Worm (Caenorhabditis elegans): ENCODE data around the gene D2023.6.

The D2023.6 gene

DNA sequence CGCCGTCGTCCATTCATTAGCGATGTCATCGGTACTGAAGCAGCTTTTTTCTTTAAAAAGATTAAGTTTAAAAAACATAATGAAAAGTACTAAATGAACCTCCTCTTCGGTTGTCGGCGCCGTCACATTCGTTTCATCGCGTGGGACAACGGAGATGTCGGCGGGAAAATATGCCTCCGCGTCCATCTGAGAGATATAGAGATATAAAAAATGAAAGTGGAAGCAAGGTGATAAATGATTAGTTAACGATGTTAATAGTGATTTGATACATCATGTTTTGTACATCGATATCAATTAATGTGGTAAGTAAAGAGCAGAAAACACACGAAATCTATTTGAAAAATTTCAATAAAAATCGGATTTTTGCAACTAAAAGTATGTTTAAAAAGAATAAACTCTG lies 39.9 kb upstream of the D2023.6 start, which contains the start of gene F55A11.7:
Gene F55A11.7, minus strand, starts transcription at position 186 of the 400 bp plus-strand sequence.
- no peak for TF ChIP-seq ceh-83 (GFP tag; optimal IDR thresholded peaks at IDR 0.05)
- no peak for TF ChIP-seq ceh-39 (tag; optimal IDR thresholded peaks at IDR 0.05)
- no peak for TF ChIP-seq blmp-1 (tag; optimal IDR thresholded peaks at IDR 0.05)
- no peak for TF ChIP-seq mls-2 (tag; optimal IDR thresholded peaks at IDR 0.05)
- TF ChIP-seq zip-8 (tag; optimal IDR thresholded peaks at IDR 0.05) = no peak
- TF ChIP-seq elt-1 (tag; optimal IDR thresholded peaks at IDR 0.05; ENCODE audit: borderline replicate concordance, insufficient read depth) = no peak
- no peak for TF ChIP-seq pha-4 (tag; optimal IDR thresholded peaks at IDR 0.05)
- no peak for TF ChIP-seq mep-1 (tag; optimal IDR thresholded peaks at IDR 0.05)
- TF ChIP-seq ham-2 (GFP tag; optimal IDR thresholded peaks at IDR 0.05) = no peak
- TF ChIP-seq drap-1 (GFP tag; optimal IDR thresholded peaks at IDR 0.05) = no peak
- TF ChIP-seq flh-1 (GFP tag; optimal IDR thresholded peaks at IDR 0.05) = no peak
- no peak for TF ChIP-seq mab-5 (tag; optimal IDR thresholded peaks at IDR 0.05)
- no peak for TF ChIP-seq lin-13 (tag; optimal IDR thresholded peaks at IDR 0.05)
- no peak for TF ChIP-seq tbx-8 (GFP tag; optimal IDR thresholded peaks at IDR 0.05)
- TF ChIP-seq nhr-28 (tag; optimal IDR thresholded peaks at IDR 0.05) = no peak
- TF ChIP-seq sem-2 (GFP tag; optimal IDR thresholded peaks at IDR 0.05) = no peak
- TF ChIP-seq ceh-43 (GFP tag; optimal IDR thresholded peaks at IDR 0.05) = no peak

- no peak for TF ChIP-seq ceh-83 (GFP tag; optimal IDR thresholded peaks at IDR 0.05)
- TF ChIP-seq ceh-39 (tag; optimal IDR thresholded peaks at IDR 0.05) = no peak
- no peak for TF ChIP-seq ham-2 (GFP tag; optimal IDR thresholded peaks at IDR 0.05)
- TF ChIP-seq nhr-237 (tag; optimal IDR thresholded peaks at IDR 0.05) = no peak
- no peak for TF ChIP-seq elt-1 (tag; optimal IDR thresholded peaks at IDR 0.05; ENCODE audit: borderline replicate concordance, insufficient read depth)
- no peak for TF ChIP-seq hlh-1 (tag; optimal IDR thresholded peaks at IDR 0.05)
- no peak for TF ChIP-seq nhr-12 (tag; optimal IDR thresholded peaks at IDR 0.05)
- TF ChIP-seq nhr-2 (tag; optimal IDR thresholded peaks at IDR 0.05) = no peak
- TF ChIP-seq sem-2 (GFP tag; optimal IDR thresholded peaks at IDR 0.05) = no peak
- TF ChIP-seq drap-1 (GFP tag; optimal IDR thresholded peaks at IDR 0.05) = no peak
- TF ChIP-seq ceh-43 (GFP tag; optimal IDR thresholded peaks at IDR 0.05) = no peak
- TF ChIP-seq ces-1 (GFP tag; optimal IDR thresholded peaks at IDR 0.05) = no peak
- no peak for TF ChIP-seq ztf-11 (tag; optimal IDR thresholded peaks at IDR 0.05)
- TF ChIP-seq lin-13 (tag; optimal IDR thresholded peaks at IDR 0.05) = no peak
- no peak for TF ChIP-seq mab-5 (tag; optimal IDR thresholded peaks at IDR 0.05)
- TF ChIP-seq flh-1 (GFP tag; optimal IDR thresholded peaks at IDR 0.05) = no peak
- TF ChIP-seq zip-8 (tag; optimal IDR thresholded peaks at IDR 0.05) = no peak
- TF ChIP-seq tbx-8 (GFP tag; optimal IDR thresholded peaks at IDR 0.05) = no peak
Measured at ce11 chrV:11787742-11788238, 39.4 kb upstream of the D2023.6 start, which contains the start of gene F55A11.8. Gene F55A11.8 (plus strand): TSS chrV:11788188.

- TF ChIP-seq ceh-39 (tag; optimal IDR thresholded peaks at IDR 0.05) (no peak), drap-1 (GFP tag; optimal IDR thresholded peaks at IDR 0.05) (no peak), mab-5 (tag; optimal IDR thresholded peaks at IDR 0.05) (no peak), unc-62 (GFP tag; optimal IDR thresholded peaks at IDR 0.05) (no peak), zip-8 (tag; optimal IDR thresholded peaks at IDR 0.05) (no peak), unc-39 (tag; optimal IDR thresholded peaks at IDR 0.05) (no peak), ham-2 (GFP tag; optimal IDR thresholded peaks at IDR 0.05) (no peak), flh-1 (GFP tag; optimal IDR thresholded peaks at IDR 0.05) (no peak), ceh-83 (GFP tag; optimal IDR thresholded peaks at IDR 0.05) (no peak), elt-3 (tag; optimal IDR thresholded peaks at IDR 0.05) (no peak)
Measured at ce11 chrV:11789474-11789873, 37.7 kb upstream of the D2023.6 start, which contains the start of gene D2023.1. Gene D2023.1 (plus strand): TSS chrV:11789550.

DNA sequence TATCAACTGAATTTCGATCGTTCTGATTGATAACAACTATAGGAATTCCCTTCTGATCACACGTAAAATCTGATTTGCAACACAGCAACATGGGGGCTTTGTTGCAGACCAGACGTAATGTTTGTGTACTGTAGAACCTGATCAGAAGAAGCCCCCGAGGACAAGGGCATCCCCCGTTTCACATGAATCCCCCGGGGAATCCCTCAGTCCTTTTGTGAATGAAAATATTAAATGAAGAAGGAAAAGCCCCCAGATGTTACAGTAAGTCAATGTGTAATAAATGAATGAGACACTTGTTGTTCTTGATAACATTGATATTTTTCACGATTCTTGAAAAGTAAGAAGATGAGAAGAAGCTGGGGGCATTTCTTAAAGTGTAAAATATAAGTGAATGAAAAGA lies 33.0 kb upstream of the D2023.6 start:
- TF ChIP-seq nhr-2 (tag; optimal IDR thresholded peaks at IDR 0.05) = no peak
- no peak for TF ChIP-seq zip-8 (tag; optimal IDR thresholded peaks at IDR 0.05)
- TF ChIP-seq hlh-1 (tag; optimal IDR thresholded peaks at IDR 0.05) = no peak
- no peak for TF ChIP-seq bed-3 (GFP tag; optimal IDR thresholded peaks at IDR 0.05)
- TF ChIP-seq lin-13 (tag; optimal IDR thresholded peaks at IDR 0.05) = no peak
- no peak for TF ChIP-seq mab-5 (tag; optimal IDR thresholded peaks at IDR 0.05)
- TF ChIP-seq elt-3 (tag; optimal IDR thresholded peaks at IDR 0.05) = no peak
- no peak for TF ChIP-seq nhr-28 (tag; optimal IDR thresholded peaks at IDR 0.05)
- TF ChIP-seq unc-39 (tag; optimal IDR thresholded peaks at IDR 0.05) = no peak
- no peak for TF ChIP-seq snpc-4 (tag; optimal IDR thresholded peaks at IDR 0.05)
- no peak for TF ChIP-seq tbx-8 (GFP tag; optimal IDR thresholded peaks at IDR 0.05)

ce11 chrV:11795352-11795751 lies 31.8 kb upstream of the D2023.6 start:
- TF ChIP-seq flh-1 (GFP tag; optimal IDR thresholded peaks at IDR 0.05) (no peak), ham-2 (GFP tag; optimal IDR thresholded peaks at IDR 0.05) (no peak), mep-1 (tag; optimal IDR thresholded peaks at IDR 0.05) (no peak), ztf-11 (tag; optimal IDR thresholded peaks at IDR 0.05) (no peak), tbx-8 (GFP tag; optimal IDR thresholded peaks at IDR 0.05) (no peak), nhr-28 (tag; optimal IDR thresholded peaks at IDR 0.05) (no peak), lin-13 (tag; optimal IDR thresholded peaks at IDR 0.05) (no peak), M03D4.4 (tag; optimal IDR thresholded peaks at IDR 0.05) (no peak), bed-3 (GFP tag; optimal IDR thresholded peaks at IDR 0.05) (no peak), ces-1 (GFP tag; optimal IDR thresholded peaks at IDR 0.05) (no peak), ceh-83 (GFP tag; optimal IDR thresholded peaks at IDR 0.05) (no peak), nhr-12 (tag; optimal IDR thresholded peaks at IDR 0.05) (no peak), lin-32 (GFP tag; optimal IDR thresholded peaks at IDR 0.05) (no peak)

Data from whole organism, mixed stage, embryonic.